Worm (Caenorhabditis elegans) whole organism, early embryonic: ENCODE data around the gene laf-1.

Source experiments
- F13C5.2 ChIP-seq: sonication (generic microtip); optimal IDR thresholded peaks from 2 replicates; lab custom pipeline; 2017; ENCODE audit warnings: mild to moderate bottlenecking, missing genetic modification characterization, inconsistent platforms, missing compliant biosample characterization
- aly-1 ChIP-seq: sonication (generic microtip); optimal IDR thresholded peaks from 2 replicates; lab custom pipeline; 2016; ENCODE audit warnings: missing genetic modification characterization, missing compliant biosample characterization
- ama-1 ChIP-seq: fragments of 150-350 bp; optimal IDR thresholded peaks from 2 replicates; lab custom pipeline; 2014
- ceh-13 ChIP-seq: fragments of 200-800 bp; sonication (Bioruptor generic); optimal IDR thresholded peaks from 2 replicates; lab custom pipeline; 2018; ENCODE audit warnings: mild to moderate bottlenecking, missing genetic modification characterization, missing compliant biosample characterization
- ceh-36 ChIP-seq: sonication (generic microtip); optimal IDR thresholded peaks from 2 replicates; lab custom pipeline; 2016; ENCODE audit warnings: missing genetic modification characterization, inconsistent platforms, missing compliant biosample characterization
- ets-7 ChIP-seq: sonication (generic microtip); optimal IDR thresholded peaks from 2 replicates; lab custom pipeline; 2016; ENCODE audit warnings: missing genotype, missing genetic modification characterization, missing compliant biosample characterization
- flt-1 ChIP-seq: fragments of 200-800 bp; sonication (Bioruptor generic); IDR thresholded peaks from 2 replicates; pipeline ENCODE4 v1.3.6; 2022; ENCODE audit warnings: missing genetic modification characterization, missing compliant biosample characterization
- hmg-4 ChIP-seq: fragments of 200-800 bp; sonication (Bioruptor generic); optimal IDR thresholded peaks from 2 replicates; lab custom pipeline; 2018; ENCODE audit warnings: mild to moderate bottlenecking, missing genetic modification characterization, missing compliant biosample characterization
- hnd-1 ChIP-seq: sonication (generic microtip); optimal IDR thresholded peaks from 2 replicates; lab custom pipeline; 2016; ENCODE audit warnings: missing genetic modification characterization, missing compliant biosample characterization
- tbx-37 ChIP-seq: fragments of 200-800 bp; sonication (Bioruptor generic); conservative IDR thresholded peaks from 2 replicates; pipeline ENCODE4 v1.3.6; 2022; ENCODE audit warnings: missing genetic modification reagents, missing genetic modification characterization, missing compliant biosample characterization

DNA sequence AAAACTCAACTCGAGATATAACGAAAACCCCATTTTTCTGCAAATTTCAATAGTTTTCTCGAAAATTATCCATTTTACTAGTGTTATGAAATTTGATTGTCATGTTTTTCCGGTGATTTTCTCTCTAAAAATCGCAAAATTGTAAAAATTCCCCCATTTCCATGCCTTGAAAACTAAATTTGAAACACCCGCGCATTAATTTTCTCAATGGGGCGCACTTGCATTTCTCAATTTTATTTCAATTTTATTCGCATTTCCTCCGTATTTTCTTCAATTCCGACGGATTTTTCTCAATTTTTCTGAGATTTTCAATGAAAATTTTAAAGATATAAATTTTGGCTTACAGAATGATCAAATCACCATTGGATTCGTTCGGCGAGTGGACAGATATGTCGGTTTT is 26.2 kb upstream of the laf-1 start, which contains the start of gene Y71H2AM.3:
- TF ChIP-seq flt-1 (no peak), ceh-13 (no peak), ama-1 (no peak), hmg-4 (GFP tag; lab: Kevin White, UChicago) (no peak), ceh-36 (tag; lab: Kevin White, UChicago) (no peak), hnd-1 (tag; lab: Kevin White, UChicago) (no peak), tbx-37 (GFP tag; lab: Robert Waterston, UW) (no peak), aly-1 (tag; lab: Kevin White, UChicago) (no peak), F13C5.2 (tag; lab: Kevin White, UChicago) (peak; percentile 22), ets-7 (no peak)
